Fruit fly (Drosophila melanogaster) Kc167 (cell line): ENCODE data around the gene Uch-L5.

Experiments
- Sin3A ChIP-seq: fragments of >200 bp; optimal IDR thresholded peaks from 2 replicates; lab custom pipeline; 2018; ENCODE audit warnings: missing external identifiers
- insv ChIP-seq: fragments of >200 bp; optimal IDR thresholded peaks from 3 replicates; lab custom pipeline; 2018; ENCODE audit warnings: missing external identifiers
- psq ChIP-seq: fragments of >200 bp; optimal IDR thresholded peaks from 2 replicates; lab custom pipeline; 2017; ENCODE audit warnings: missing external identifiers
- ttk ChIP-seq: sonication (Bioruptor generic); optimal IDR thresholded peaks from 2 replicates; lab custom pipeline; 2017; ENCODE audit warnings: missing external identifiers

dm6 chr3L:9497249-9497648, 20.5 kb upstream of the Uch-L5 start:
- no peak for TF ChIP-seq Sin3A (lab: Kevin White, UChicago)
- no peak for TF ChIP-seq psq (lab: Kevin White, UChicago)
- TF ChIP-seq ttk (lab: Kevin White, UChicago) = no peak
- no peak for TF ChIP-seq insv
